Fruit fly (Drosophila melanogaster): ENCODE measurements around the gene sNPF.
A peak's percentile ranks its signal among the peaks of the same experiment; 100 is the strongest.

Gene sNPF

dm6 chr2L:20061018-20061657 lies 33.4 kb downstream of the sNPF start, which contains the start of the genes barr and lok (continued):
- TF ChIP-seq CG6854 (GFP tag; optimal IDR thresholded peaks at IDR 0.05) (no peak), al (GFP tag; IDR thresholded peaks at IDR 0.05) (0 out of 2 replicates have a peak, but pooled peaks have one; percentile 11), Doc3 (GFP tag; IDR thresholded peaks at IDR 0.05; ENCODE audit: partially characterized antibody) (no peak), Lim3 (GFP tag; IDR thresholded peaks at IDR 0.05) (no peak), CG11695 (GFP tag; IDR thresholded peaks at IDR 0.05) (no peak), CG6813 (GFP tag; optimal IDR thresholded peaks at IDR 0.05) (no peak), Dll (GFP tag; IDR thresholded peaks at IDR 0.05; ENCODE audit: partially characterized antibody) (no peak), crp (GFP tag; optimal IDR thresholded peaks at IDR 0.05) (peak in 1 of 2 experiments; percentile 9), pho (GFP tag; optimal IDR thresholded peaks at IDR 0.05) (peak; percentile 48), Kr (GFP tag; optimal IDR thresholded peaks at IDR 0.05) (no peak), sim (GFP tag; IDR thresholded peaks at IDR 0.05) (no peak), ac (GFP tag; optimal IDR thresholded peaks at IDR 0.05) (no peak), chinmo (GFP tag; IDR thresholded peaks at IDR 0.05; ENCODE audit: partially characterized antibody) (no peak), Ravus (GFP tag; IDR thresholded peaks at IDR 0.05) (no peak), CG8944 (GFP tag; optimal IDR thresholded peaks at IDR 0.05) (peak; percentile 39), Sox102F (GFP tag; optimal IDR thresholded peaks at IDR 0.05) (peak; percentile 43), sens-2 (GFP tag; IDR thresholded peaks at IDR 0.05) (no peak), CG3407 (GFP tag; optimal IDR thresholded peaks at IDR 0.05) (no peak), CG10321 (GFP tag; IDR thresholded peaks at IDR 0.05) (no peak), ERR (GFP tag; optimal IDR thresholded peaks at IDR 0.05) (no peak), shn (GFP tag; optimal IDR thresholded peaks at IDR 0.05) (peak; percentile 59), Tbp (GFP tag; optimal IDR thresholded peaks at IDR 0.05) (no peak), ewg (GFP tag; optimal IDR thresholded peaks at IDR 0.05) (peak; percentile 53), Pdp1 (GFP tag; optimal IDR thresholded peaks at IDR 0.05) (peak in 1 of 2 experiments; percentile 56), ATbp (GFP tag; optimal IDR thresholded peaks at IDR 0.05) (no peak), CoRest (tag; optimal IDR thresholded peaks at IDR 0.05) (peak; percentile 83), Antp (GFP tag; optimal IDR thresholded peaks at IDR 0.05) (peak; percentile 44), h (optimal IDR thresholded peaks at IDR 0.05) (no peak), CG9797 (GFP tag; optimal IDR thresholded peaks at IDR 0.05) (no peak), nom (GFP tag; optimal IDR thresholded peaks at IDR 0.05) (no peak), CG10147 (GFP tag; optimal IDR thresholded peaks at IDR 0.05) (peak; percentile 53), lbe (GFP tag; optimal IDR thresholded peaks at IDR 0.05) (no peak), phol (tag; optimal IDR thresholded peaks at IDR 0.05) (peak; percentile 81), CG11398 (GFP tag; optimal IDR thresholded peaks at IDR 0.05) (no peak), CG7987 (GFP tag; optimal IDR thresholded peaks at IDR 0.05) (no peak), CG13287 (GFP tag; IDR thresholded peaks at IDR 0.05; ENCODE audit: partially characterized antibody) (no peak), CG17359 (tag; optimal IDR thresholded peaks at IDR 0.05) (no peak), ash1 (GFP tag; optimal IDR thresholded peaks at IDR 0.05) (no peak), Doc2 (GFP tag; IDR thresholded peaks at IDR 0.05) (no peak), NC2β (GFP tag; optimal IDR thresholded peaks at IDR 0.05) (no peak), CG13624 (GFP tag; optimal IDR thresholded peaks at IDR 0.05) (peak; percentile 12), Abd-B (GFP tag; optimal IDR thresholded peaks at IDR 0.05) (peak; percentile 71), Sry-δ (GFP tag; optimal IDR thresholded peaks at IDR 0.05) (peak; percentile 22), cg (GFP tag; optimal IDR thresholded peaks at IDR 0.05) (peak; percentile 65), jumu (GFP tag; optimal IDR thresholded peaks at IDR 0.05) (peak; percentile 63), schlank (tag; optimal IDR thresholded peaks at IDR 0.05) (no peak), Gsc (GFP tag; IDR thresholded peaks at IDR 0.05) (no peak), HLH4C (GFP tag; IDR thresholded peaks at IDR 0.05; ENCODE audit: partially characterized antibody) (no peak), disco-r (GFP tag; optimal IDR thresholded peaks at IDR 0.05) (no peak), sug (tag; optimal IDR thresholded peaks at IDR 0.05) (peak; percentile 63)

All from whole organism, embryonic.